Worm (Caenorhabditis elegans) whole organism, mixed stage, embryonic: ENCODE data around the gene C39B5.2.

Source experiments
- lin-13 ChIP-seq: fragments of 150-350 bp; optimal IDR thresholded peaks from 2 replicates; lab custom pipeline; 2014; ENCODE audit warnings: missing biosample characterization, missing genetic modification characterization
- unc-62 ChIP-seq: fragments of 150-350 bp; optimal IDR thresholded peaks from 2 replicates; lab custom pipeline; 2014; ENCODE audit warnings: missing biosample characterization, missing genetic modification reagents, missing genetic modification characterization

- no peak for TF ChIP-seq lin-13 (tag; lab: Kevin White, UChicago)
- no peak for TF ChIP-seq unc-62 (GFP tag; lab: Kevin White, UChicago)
These were observed 38.0 kb downstream of the C39B5.2 start, which contains the start of gene fbxa-39 for ce11 chrIII:2272732-2273131.
